Fruit fly (Drosophila melanogaster) whole organism, wandering third instar larva: Measurements from ENCODE around the gene Sp1.

Experiments
- Abd-B ChIP-seq: fragments of >200 bp; optimal IDR thresholded peaks from 2 replicates; lab custom pipeline; 2017; ENCODE audit warnings: missing biosample characterization, missing genetic modification characterization
- CG32264 ChIP-seq: fragments of 200-800 bp; sonication (Bioruptor generic); optimal IDR thresholded peaks from 2 replicates; lab custom pipeline; 2016; ENCODE audit warnings: missing biosample characterization, missing genetic modification characterization
- CG9705 ChIP-seq: fragments of 200-800 bp; sonication (Bioruptor generic); optimal IDR thresholded peaks from 2 replicates; lab custom pipeline; 2018; ENCODE audit warnings: missing biosample characterization, mild to moderate bottlenecking, missing genetic modification characterization
- CrebA ChIP-seq: fragments of 200-800 bp; sonication (Bioruptor generic); optimal IDR thresholded peaks from 2 replicates; lab custom pipeline; 2016; ENCODE audit warnings: missing biosample characterization, mild to moderate bottlenecking, missing genetic modification characterization, borderline replicate concordance
- Dfd ChIP-seq: fragments of >200 bp; optimal IDR thresholded peaks from 2 replicates; lab custom pipeline; 2017; ENCODE audit warnings: missing biosample characterization, missing genetic modification characterization
- Dif ChIP-seq: fragments of 200-275, 200-300 bp; sonication (Bioruptor generic); optimal IDR thresholded peaks from 2 replicates; lab custom pipeline; 2018; ENCODE audit warnings: missing biosample characterization, missing genetic modification characterization; ENCODE audit not compliant: partially characterized antibody
- GATAd ChIP-seq: sonication (Bioruptor generic); optimal IDR thresholded peaks from 2 replicates; lab custom pipeline; 2016; ENCODE audit warnings: missing biosample characterization, missing genetic modification characterization
- HLH106 ChIP-seq: fragments of 200-800 bp; optimal IDR thresholded peaks from 3 replicates; lab custom pipeline; 2019; ENCODE audit warnings: missing biosample characterization, mild to moderate bottlenecking, missing genetic modification characterization, moderate library complexity
- Hnf4 ChIP-seq: fragments of 200-800 bp; sonication (Bioruptor generic); optimal IDR thresholded peaks from 2 replicates; lab custom pipeline; 2016; ENCODE audit warnings: missing biosample characterization, mild to moderate bottlenecking, missing genetic modification characterization
- Hr78 ChIP-seq: fragments of >200 bp; optimal IDR thresholded peaks from 2 replicates; lab custom pipeline; 2017; ENCODE audit warnings: missing biosample characterization, missing genetic modification characterization
- Hr83 ChIP-seq: fragments of 200-300 bp; sonication (Bioruptor generic); optimal IDR thresholded peaks from 2 replicates; lab custom pipeline; 2016; ENCODE audit warnings: missing biosample characterization, mild to moderate bottlenecking, missing genetic modification characterization, moderate library complexity; ENCODE audit not compliant: poor library complexity, severe bottlenecking
- Jra ChIP-seq: sonication (Bioruptor generic); optimal IDR thresholded peaks from 2 replicates; lab custom pipeline; 2016; ENCODE audit warnings: missing biosample characterization, missing genetic modification characterization
- Myc ChIP-seq: fragments of >200 bp; optimal IDR thresholded peaks from 2 replicates; lab custom pipeline; 2017
- N ChIP-seq: fragments of >200 bp; optimal IDR thresholded peaks from 2 replicates; lab custom pipeline; 2018; ENCODE audit warnings: missing biosample characterization, missing external identifiers, missing genetic modification characterization
- OdsH ChIP-seq: fragments of 200-800 bp; sonication (Bioruptor generic); optimal IDR thresholded peaks from 2 replicates; lab custom pipeline; 2016; ENCODE audit warnings: missing biosample characterization, mild to moderate bottlenecking, missing genetic modification characterization
- Rel ChIP-seq, 2 experiments: fragments of 200-800 bp; sonication (Bioruptor generic) in 1 of 2; optimal IDR thresholded peaks; 2 replicates in 1 of 2; 3 replicates in 1 of 2; lab custom pipeline; 2016 to 2019; ENCODE audit warnings: mild to moderate bottlenecking in 2 of 2, missing biosample characterization in 2 of 2, missing genetic modification characterization in 2 of 2, moderate library complexity in 1 of 2
- Sp1 ChIP-seq: fragments of 200-800 bp; sonication (Bioruptor generic); optimal IDR thresholded peaks from 3 replicates; lab custom pipeline; 2019; ENCODE audit warnings: missing biosample characterization, mild to moderate bottlenecking, missing genetic modification characterization, moderate library complexity
- Vsx2 ChIP-seq: fragments of 200-300, 225-300 bp; sonication (Bioruptor generic); optimal IDR thresholded peaks from 2 replicates; lab custom pipeline; 2018; ENCODE audit warnings: missing biosample characterization, missing genetic modification characterization; ENCODE audit not compliant: partially characterized antibody
- br ChIP-seq: fragments of 200-800 bp; sonication (Bioruptor generic); optimal IDR thresholded peaks from 2 replicates; lab custom pipeline; 2016; ENCODE audit warnings: missing biosample characterization, missing genetic modification characterization
- brk ChIP-seq: fragments of 200-800 bp; sonication (Bioruptor generic); optimal IDR thresholded peaks from 2 replicates; lab custom pipeline; 2016; ENCODE audit warnings: missing biosample characterization, mild to moderate bottlenecking, missing genetic modification characterization
- dl ChIP-seq, 2 experiments: fragments of 175-275, 200-275 bp in 1 of 2; fragments of 200-275 bp in 1 of 2; sonication (Bioruptor generic); optimal IDR thresholded peaks; lab custom pipeline; 2018; ENCODE audit warnings: mild to moderate bottlenecking in 2 of 2, missing biosample characterization in 2 of 2, missing genetic modification characterization in 2 of 2, moderate library complexity in 2 of 2; ENCODE audit not compliant: partially characterized antibody in 2 of 2, insufficient read depth in 1 of 2
- dmrt93B ChIP-seq: fragments of 200-800 bp; sonication (Bioruptor generic); optimal IDR thresholded peaks from 2 replicates; lab custom pipeline; 2018; ENCODE audit warnings: missing biosample characterization, mild to moderate bottlenecking, missing genetic modification characterization
- ey ChIP-seq: fragments of 200-800 bp; sonication (Bioruptor generic); optimal IDR thresholded peaks from 2 replicates; lab custom pipeline; 2016; ENCODE audit warnings: missing biosample characterization, missing genetic modification characterization
- foxo ChIP-seq, 2 experiments: fragments of 200-800 bp; sonication (Bioruptor generic); optimal IDR thresholded peaks; 2 replicates in 1 of 2; 3 replicates in 1 of 2; lab custom pipeline; 2016 to 2017; ENCODE audit warnings: missing biosample characterization in 2 of 2, missing genetic modification characterization in 2 of 2
- fru ChIP-seq: fragments of 200-800 bp; sonication (Bioruptor generic); optimal IDR thresholded peaks from 3 replicates; lab custom pipeline; 2016; ENCODE audit warnings: missing biosample characterization, mild to moderate bottlenecking, missing genetic modification characterization
- h ChIP-seq: fragments of 200-800 bp; sonication (Bioruptor generic); optimal IDR thresholded peaks from 3 replicates; lab custom pipeline; 2016; ENCODE audit warnings: missing biosample characterization, mild to moderate bottlenecking, missing genetic modification characterization
- jim ChIP-seq: fragments of 175-275, 200-325 bp; sonication (Bioruptor generic); optimal IDR thresholded peaks from 2 replicates; lab custom pipeline; 2016; ENCODE audit warnings: missing biosample characterization, mild to moderate bottlenecking, missing genetic modification characterization
- lola ChIP-seq: fragments of >200 bp; optimal IDR thresholded peaks from 2 replicates; lab custom pipeline; 2017; ENCODE audit warnings: missing biosample characterization, missing genetic modification characterization
- pan ChIP-seq: fragments of >200 bp; optimal IDR thresholded peaks from 2 replicates; lab custom pipeline; 2017
- psq ChIP-seq: fragments of 200-800 bp; sonication (Bioruptor generic); optimal IDR thresholded peaks from 3 replicates; lab custom pipeline; 2017; ENCODE audit warnings: missing biosample characterization, mild to moderate bottlenecking, missing genetic modification characterization, moderate library complexity
- rgr ChIP-seq: fragments of 200-800 bp; sonication (Bioruptor generic); optimal IDR thresholded peaks from 3 replicates; lab custom pipeline; 2016; ENCODE audit warnings: missing biosample characterization, mild to moderate bottlenecking, missing genetic modification characterization
- sage ChIP-seq: fragments of 200-800 bp; sonication (Bioruptor generic); optimal IDR thresholded peaks from 2 replicates; lab custom pipeline; 2016; ENCODE audit warnings: missing biosample characterization, mild to moderate bottlenecking, missing genetic modification characterization
- sv ChIP-seq: fragments of 200-800 bp; sonication (Bioruptor generic); optimal IDR thresholded peaks from 3 replicates; lab custom pipeline; 2016; ENCODE audit warnings: missing biosample characterization, missing genetic modification characterization
- usp ChIP-seq: fragments of >200 bp; optimal IDR thresholded peaks from 2 replicates; lab custom pipeline; 2017; ENCODE audit warnings: missing biosample characterization, missing genetic modification characterization
- woc ChIP-seq: sonication (Bioruptor generic); optimal IDR thresholded peaks from 2 replicates; lab custom pipeline; 2016; ENCODE audit warnings: missing biosample characterization, mild to moderate bottlenecking, missing genetic modification characterization

The Sp1 gene

dm6 chrX:9771084-9771483, 41.6 kb downstream of the Sp1 start:
- TF ChIP-seq fru (GFP tag; lab: Kevin White, UChicago) (peak; percentile 23), CG9705 (GFP tag; lab: Kevin White, UChicago) (no peak)

dm6 chrX:9778545-9778944, 49.1 kb downstream of the Sp1 start, which contains the start of gene CG1354:
Gene CG1354, plus strand, starts transcription at chrX:9778742.
- TF ChIP-seq ey (GFP tag; lab: Kevin White, UChicago) (peak; percentile 58), sv (GFP tag; lab: Kevin White, UChicago) (peak; percentile 27), usp (GFP tag; lab: Kevin White, UChicago) (no peak), Sp1 (GFP tag; lab: Kevin White, UChicago) (peak; percentile 60), rgr (GFP tag; lab: Kevin White, UChicago) (peak; percentile 66), fru (GFP tag; lab: Kevin White, UChicago) (peak; percentile 57), CG9705 (GFP tag; lab: Kevin White, UChicago) (peak; percentile 64), br (GFP tag; lab: Kevin White, UChicago) (peak; percentile 54), woc (GFP tag; lab: Kevin White, UChicago) (no peak), OdsH (peak; percentile 42), dmrt93B (GFP tag; lab: Kevin White, UChicago) (peak; percentile 63), brk (GFP tag; lab: Kevin White, UChicago) (no peak), h (GFP tag; lab: Kevin White, UChicago) (peak; percentile 63), lola (no peak), Hnf4 (peak; percentile 18), foxo (GFP tag; optimal IDR thresholded peaks at IDR 0.05; lab: Kevin White, UChicago) (peak in 1 of 2 experiments; percentile 71), HLH106 (tag; lab: Kevin White, UChicago) (peak; percentile 63), Hr83 (GFP tag; lab: Kevin White, UChicago) (peak; percentile 57), psq (GFP tag; lab: Kevin White, UChicago) (peak; percentile 44), N (GFP tag; lab: Kevin White, UChicago) (no peak), Rel (GFP tag; optimal IDR thresholded peaks at IDR 0.05; lab: Kevin White, UChicago) (no peak), Rel (tag; optimal IDR thresholded peaks at IDR 0.05; lab: Kevin White, UChicago) (peak; percentile 11), Jra (GFP tag; lab: Kevin White, UChicago) (peak; percentile 32), dl (GFP tag; optimal IDR thresholded peaks at IDR 0.05; lab: Kevin White, UChicago; ENCODE audit: insufficient read depth in 1 of 2, partially characterized antibody in 2 of 2) (no peak), Dif (GFP tag; lab: Kevin White, UChicago) (peak; percentile 13), Myc (lab: Kevin White, UChicago) (peak; percentile 82)

dm6 chrX:9782923-9783322, 53.5 kb downstream of the Sp1 start, which contains the start of gene CARPB:
Gene CARPB, plus strand, starts transcription at chrX:9783223.
- no peak for TF ChIP-seq Vsx2 (GFP tag; lab: Kevin White, UChicago)
- TF ChIP-seq Rel (GFP tag; optimal IDR thresholded peaks at IDR 0.05; lab: Kevin White, UChicago), result no peak
- no peak for TF ChIP-seq Rel (tag; optimal IDR thresholded peaks at IDR 0.05; lab: Kevin White, UChicago)
- TF ChIP-seq ey (GFP tag; lab: Kevin White, UChicago), result no peak
- no peak for TF ChIP-seq N (GFP tag; lab: Kevin White, UChicago)
- TF ChIP-seq sage (GFP tag; lab: Kevin White, UChicago), result no peak
- TF ChIP-seq pan (lab: Kevin White, UChicago), result no peak
- no peak for TF ChIP-seq Dfd
- TF ChIP-seq Hnf4, result no peak
- TF ChIP-seq sv (GFP tag; lab: Kevin White, UChicago), result no peak
- TF ChIP-seq CrebA, result no peak
- no peak for TF ChIP-seq psq (GFP tag; lab: Kevin White, UChicago)
- TF ChIP-seq rgr (GFP tag; lab: Kevin White, UChicago), result no peak

- TF ChIP-seq psq (GFP tag; lab: Kevin White, UChicago) (peak; percentile 27), N (GFP tag; lab: Kevin White, UChicago) (no peak), Sp1 (GFP tag; lab: Kevin White, UChicago) (peak; percentile 25), CG32264 (no peak), usp (GFP tag; lab: Kevin White, UChicago) (no peak), HLH106 (tag; lab: Kevin White, UChicago) (peak; percentile 42), Vsx2 (GFP tag; lab: Kevin White, UChicago) (no peak), CG9705 (GFP tag; lab: Kevin White, UChicago) (no peak), rgr (GFP tag; lab: Kevin White, UChicago) (peak; percentile 50), br (GFP tag; lab: Kevin White, UChicago) (no peak), dl (GFP tag; optimal IDR thresholded peaks at IDR 0.05; lab: Kevin White, UChicago; ENCODE audit: insufficient read depth in 1 of 2, partially characterized antibody in 2 of 2) (no peak), fru (GFP tag; lab: Kevin White, UChicago) (peak; percentile 21), dmrt93B (GFP tag; lab: Kevin White, UChicago) (no peak), Jra (GFP tag; lab: Kevin White, UChicago) (no peak), ey (GFP tag; lab: Kevin White, UChicago) (peak; percentile 25), Abd-B (GFP tag; lab: Kevin White, UChicago) (no peak), GATAd (GFP tag; lab: Kevin White, UChicago) (no peak), CrebA (no peak), Hnf4 (peak; percentile 14), h (GFP tag; lab: Kevin White, UChicago) (peak; percentile 54), foxo (GFP tag; optimal IDR thresholded peaks at IDR 0.05; lab: Kevin White, UChicago) (peak in 1 of 2 experiments; percentile 37), jim (no peak), Hr78 (GFP tag; lab: Kevin White, UChicago) (no peak), Dif (GFP tag; lab: Kevin White, UChicago) (no peak)
- TF ChIP-seq, all 38 proteins: peak for 9
Measured at dm6 chrX:9787363-9787762, 57.9 kb downstream of the Sp1 start.
